Worm (Caenorhabditis elegans) whole organism, midembryonic: ENCODE measurements around the gene fbxb-65.

Experiments used
- flt-1 ChIP-seq: fragments of 200-800 bp; sonication (Bioruptor generic); IDR thresholded peaks from 2 replicates; pipeline ENCODE4 v1.3.6; 2022; ENCODE audit warnings: missing genetic modification characterization, missing compliant biosample characterization
- klf-2 ChIP-seq: fragments of 200-800 bp; sonication (Bioruptor generic); conservative IDR thresholded peaks from 2 replicates; pipeline ENCODE4 v1.3.6; 2022; ENCODE audit warnings: missing genetic modification reagents, missing genetic modification characterization, missing compliant biosample characterization
- med-1 ChIP-seq: sonication (generic microtip); optimal IDR thresholded peaks from 2 replicates; lab custom pipeline; 2017; ENCODE audit warnings: missing genetic modification characterization, mild to moderate bottlenecking, missing compliant biosample characterization, antibody characterized with exemption, missing genetic modification reagents; ENCODE audit not compliant: insufficient read depth
- ref-1 ChIP-seq: fragments of 200-800 bp; sonication (Bioruptor generic); conservative IDR thresholded peaks from 2 replicates; pipeline ENCODE4 v1.3.6; 2022; ENCODE audit warnings: missing genetic modification reagents, missing genetic modification characterization, missing compliant biosample characterization
- tab-1 ChIP-seq: fragments of 200-800 bp; sonication (Bioruptor generic); IDR thresholded peaks from 2 replicates; pipeline ENCODE4 v1.3.6; 2022; ENCODE audit warnings: missing genetic modification characterization, missing compliant biosample characterization
- ztf-29 ChIP-seq: fragments of 200-800 bp; sonication (Bioruptor generic); IDR thresholded peaks from 2 replicates; pipeline ENCODE4 v1.3.6; 2022; ENCODE audit warnings: missing genetic modification reagents, missing genetic modification characterization, missing compliant biosample characterization

- no peak for TF ChIP-seq ref-1 (GFP tag; lab: Robert Waterston, UW)
- no peak for TF ChIP-seq ztf-29
- no peak for TF ChIP-seq klf-2 (GFP tag; lab: Robert Waterston, UW)
- TF ChIP-seq tab-1 (GFP tag; lab: Robert Waterston, UW): no peak
- no peak for TF ChIP-seq med-1 (GFP tag; lab: Kevin White, UChicago)
- no peak for TF ChIP-seq flt-1 (GFP tag; lab: Robert Waterston, UW)
These were observed 47.0 kb upstream of the fbxb-65 start, which contains the start of gene fbxb-117 for ce11 chrV:19282314-19282713.
